Worm (Caenorhabditis elegans): Measurements from ENCODE around the gene Y105C5B.25.

The Y105C5B.25 gene

ce11 chrIV:16147055-16147454 is at the start of gene Y105C5B.25:
Gene Y105C5B.25, minus strand, starts transcription at chrIV:16147155.
- no peak for TF ChIP-seq unc-62 (GFP tag; optimal IDR thresholded peaks at IDR 0.05)

ce11 chrIV:16196717-16197116 is 49.8 kb upstream of the Y105C5B.25 start, which contains the start of gene Y7A9A.1:
Gene Y7A9A.1, plus strand, starts transcription at chrIV:16197017.
- TF ChIP-seq unc-62 (GFP tag; optimal IDR thresholded peaks at IDR 0.05), result no peak

- no peak for TF ChIP-seq unc-62 (GFP tag; optimal IDR thresholded peaks at IDR 0.05)
Observed at ce11 chrIV:16192754-16193153, 45.8 kb upstream of the Y105C5B.25 start.

- no peak for TF ChIP-seq unc-62 (GFP tag; optimal IDR thresholded peaks at IDR 0.05)
Observed at ce11 chrIV:16191597-16191996, 44.6 kb upstream of the Y105C5B.25 start.

ce11 chrIV:16186008-16186407 is 39.1 kb upstream of the Y105C5B.25 start:
- no peak for TF ChIP-seq unc-62 (GFP tag; optimal IDR thresholded peaks at IDR 0.05)

- no peak for TF ChIP-seq unc-62 (GFP tag; optimal IDR thresholded peaks at IDR 0.05)
Observed at ce11 chrIV:16184521-16184920, 37.6 kb upstream of the Y105C5B.25 start, which contains the start of gene Y105C5B.1413. Gene Y105C5B.1413, minus strand, starts transcription at chrIV:16184621.

- TF ChIP-seq unc-62 (GFP tag; optimal IDR thresholded peaks at IDR 0.05), result no peak
Observed at ce11 chrIV:16180898-16181482, 34.0 kb upstream of the Y105C5B.25 start.

- TF ChIP-seq unc-62 (GFP tag; optimal IDR thresholded peaks at IDR 0.05), result no peak
Observed at ce11 chrIV:16178433-16178832, 31.5 kb upstream of the Y105C5B.25 start.

- TF ChIP-seq unc-62 (GFP tag; optimal IDR thresholded peaks at IDR 0.05), result no peak
Observed at ce11 chrIV:16176808-16177207, 29.9 kb upstream of the Y105C5B.25 start.

- no peak for TF ChIP-seq unc-62 (GFP tag; optimal IDR thresholded peaks at IDR 0.05)
Observed at ce11 chrIV:16172786-16173371, 25.9 kb upstream of the Y105C5B.25 start.

ce11 chrIV:16171326-16171725 is 24.4 kb upstream of the Y105C5B.25 start:
- no peak for TF ChIP-seq unc-62 (GFP tag; optimal IDR thresholded peaks at IDR 0.05)

- no peak for TF ChIP-seq unc-62 (GFP tag; optimal IDR thresholded peaks at IDR 0.05)
Observed at ce11 chrIV:16170606-16171033, 23.7 kb upstream of the Y105C5B.25 start, which contains the start of gene gln-3. Gene gln-3, minus strand, starts transcription at chrIV:16170678.

- no peak for TF ChIP-seq unc-62 (GFP tag; optimal IDR thresholded peaks at IDR 0.05)
Observed at ce11 chrIV:16169443-16170105, 22.6 kb upstream of the Y105C5B.25 start.

- no peak for TF ChIP-seq unc-62 (GFP tag; optimal IDR thresholded peaks at IDR 0.05)
Observed at ce11 chrIV:16168702-16169440, 21.9 kb upstream of the Y105C5B.25 start.

ce11 chrIV:16167941-16168340 is 21.0 kb upstream of the Y105C5B.25 start:
- no peak for TF ChIP-seq unc-62 (GFP tag; optimal IDR thresholded peaks at IDR 0.05)

- no peak for TF ChIP-seq unc-62 (GFP tag; optimal IDR thresholded peaks at IDR 0.05)
Observed at ce11 chrIV:16146063-16146462, 892 bp downstream of the Y105C5B.25 start.
